Worm (Caenorhabditis elegans): ENCODE data around the gene K10C9.1.

The K10C9.1 gene

ce11 chrV:1074946-1075345 lies at the start of gene K10C9.1:
K10C9.1 (plus strand) TSS chrV:1075246.
- TF ChIP-seq flt-1 (GFP tag; IDR thresholded peaks at IDR 0.05) (no peak), ceh-13 (GFP tag; optimal IDR thresholded peaks at IDR 0.05) (no peak), sea-1 (GFP tag; conservative IDR thresholded peaks at IDR 0.05) (no peak), ceh-36 (tag; optimal IDR thresholded peaks at IDR 0.05) (no peak), tbx-11 (GFP tag; IDR thresholded peaks at IDR 0.05) (no peak), F13C5.2 (tag; optimal IDR thresholded peaks at IDR 0.05) (no peak), B0310.2 (tag; optimal IDR thresholded peaks at IDR 0.05) (no peak), scrt-1 (GFP tag; IDR thresholded peaks at IDR 0.05) (no peak), hnd-1 (tag; optimal IDR thresholded peaks at IDR 0.05) (no peak), ets-7 (tag; optimal IDR thresholded peaks at IDR 0.05) (no peak), aly-1 (tag; optimal IDR thresholded peaks at IDR 0.05) (no peak), tbx-37 (GFP tag; conservative IDR thresholded peaks at IDR 0.05) (no peak), ama-1 (optimal IDR thresholded peaks at IDR 0.05) (no peak), hmbx-1 (tag; optimal IDR thresholded peaks at IDR 0.05) (no peak), pes-1 (GFP tag; IDR thresholded peaks at IDR 0.05) (no peak), tra-4 (tag; optimal IDR thresholded peaks at IDR 0.05) (no peak), hmg-4 (GFP tag; optimal IDR thresholded peaks at IDR 0.05) (no peak)

ce11 chrV:1027044-1027443 lies 48.0 kb upstream of the K10C9.1 start, which contains the start of gene R09A1.3:
R09A1.3 (minus strand) TSS chrV:1027074.
- TF ChIP-seq hmg-4 (GFP tag; optimal IDR thresholded peaks at IDR 0.05) (no peak), flt-1 (GFP tag; IDR thresholded peaks at IDR 0.05) (no peak), B0310.2 (tag; optimal IDR thresholded peaks at IDR 0.05) (no peak), tra-4 (tag; optimal IDR thresholded peaks at IDR 0.05) (no peak), ceh-13 (GFP tag; optimal IDR thresholded peaks at IDR 0.05) (no peak), aly-1 (tag; optimal IDR thresholded peaks at IDR 0.05) (no peak), ceh-36 (tag; optimal IDR thresholded peaks at IDR 0.05) (no peak), pes-1 (GFP tag; IDR thresholded peaks at IDR 0.05) (no peak), hnd-1 (tag; optimal IDR thresholded peaks at IDR 0.05) (no peak), tbx-11 (GFP tag; IDR thresholded peaks at IDR 0.05) (no peak), hmbx-1 (tag; optimal IDR thresholded peaks at IDR 0.05) (no peak), ets-7 (tag; optimal IDR thresholded peaks at IDR 0.05) (no peak), ama-1 (optimal IDR thresholded peaks at IDR 0.05) (no peak), F13C5.2 (tag; optimal IDR thresholded peaks at IDR 0.05) (no peak), tbx-37 (GFP tag; conservative IDR thresholded peaks at IDR 0.05) (no peak), sea-1 (GFP tag; conservative IDR thresholded peaks at IDR 0.05) (no peak), scrt-1 (GFP tag; IDR thresholded peaks at IDR 0.05) (no peak)

ce11 chrV:1033304-1033703 lies 41.7 kb upstream of the K10C9.1 start, which contains the start of gene flp-34:
flp-34 (minus strand) TSS chrV:1033404.
- TF ChIP-seq ceh-36 (tag; optimal IDR thresholded peaks at IDR 0.05) (no peak), hmbx-1 (tag; optimal IDR thresholded peaks at IDR 0.05) (no peak), ets-7 (tag; optimal IDR thresholded peaks at IDR 0.05) (no peak), tbx-11 (GFP tag; IDR thresholded peaks at IDR 0.05) (no peak), hmg-4 (GFP tag; optimal IDR thresholded peaks at IDR 0.05) (no peak), F13C5.2 (tag; optimal IDR thresholded peaks at IDR 0.05) (no peak), tra-4 (tag; optimal IDR thresholded peaks at IDR 0.05) (no peak), sea-1 (GFP tag; conservative IDR thresholded peaks at IDR 0.05) (no peak), tbx-37 (GFP tag; conservative IDR thresholded peaks at IDR 0.05) (no peak), scrt-1 (GFP tag; IDR thresholded peaks at IDR 0.05) (no peak), pes-1 (GFP tag; IDR thresholded peaks at IDR 0.05) (no peak), hnd-1 (tag; optimal IDR thresholded peaks at IDR 0.05) (no peak), flt-1 (GFP tag; IDR thresholded peaks at IDR 0.05) (no peak), ama-1 (optimal IDR thresholded peaks at IDR 0.05) (no peak), ceh-13 (GFP tag; optimal IDR thresholded peaks at IDR 0.05) (no peak), aly-1 (tag; optimal IDR thresholded peaks at IDR 0.05) (no peak)

ce11 chrV:1038074-1038473 lies 37.0 kb upstream of the K10C9.1 start:
- TF ChIP-seq hmg-4 (GFP tag; optimal IDR thresholded peaks at IDR 0.05) (no peak), ceh-13 (GFP tag; optimal IDR thresholded peaks at IDR 0.05) (no peak), F13C5.2 (tag; optimal IDR thresholded peaks at IDR 0.05) (no peak), tbx-11 (GFP tag; IDR thresholded peaks at IDR 0.05) (no peak), ceh-36 (tag; optimal IDR thresholded peaks at IDR 0.05) (no peak), scrt-1 (GFP tag; IDR thresholded peaks at IDR 0.05) (no peak), ama-1 (optimal IDR thresholded peaks at IDR 0.05) (no peak), sea-1 (GFP tag; conservative IDR thresholded peaks at IDR 0.05) (no peak), B0310.2 (tag; optimal IDR thresholded peaks at IDR 0.05) (no peak), hnd-1 (tag; optimal IDR thresholded peaks at IDR 0.05) (no peak), ets-7 (tag; optimal IDR thresholded peaks at IDR 0.05) (no peak), aly-1 (tag; optimal IDR thresholded peaks at IDR 0.05) (no peak), flt-1 (GFP tag; IDR thresholded peaks at IDR 0.05) (no peak), tbx-37 (GFP tag; conservative IDR thresholded peaks at IDR 0.05) (no peak), pes-1 (GFP tag; IDR thresholded peaks at IDR 0.05) (no peak), tra-4 (tag; optimal IDR thresholded peaks at IDR 0.05) (no peak)

ce11 chrV:1047251-1047650 lies 27.8 kb upstream of the K10C9.1 start:
- no peak for TF ChIP-seq F13C5.2 (tag; optimal IDR thresholded peaks at IDR 0.05)
- TF ChIP-seq ets-7 (tag; optimal IDR thresholded peaks at IDR 0.05): no peak
- TF ChIP-seq ceh-13 (GFP tag; optimal IDR thresholded peaks at IDR 0.05): no peak
- no peak for TF ChIP-seq hmbx-1 (tag; optimal IDR thresholded peaks at IDR 0.05)
- TF ChIP-seq tbx-37 (GFP tag; conservative IDR thresholded peaks at IDR 0.05): no peak
- no peak for TF ChIP-seq flt-1 (GFP tag; IDR thresholded peaks at IDR 0.05)
- no peak for TF ChIP-seq hmg-4 (GFP tag; optimal IDR thresholded peaks at IDR 0.05)
- TF ChIP-seq tra-4 (tag; optimal IDR thresholded peaks at IDR 0.05): no peak
- TF ChIP-seq tbx-11 (GFP tag; IDR thresholded peaks at IDR 0.05): no peak
- TF ChIP-seq sea-1 (GFP tag; conservative IDR thresholded peaks at IDR 0.05): no peak
- no peak for TF ChIP-seq hnd-1 (tag; optimal IDR thresholded peaks at IDR 0.05)
- TF ChIP-seq B0310.2 (tag; optimal IDR thresholded peaks at IDR 0.05): no peak
- TF ChIP-seq aly-1 (tag; optimal IDR thresholded peaks at IDR 0.05): no peak
- TF ChIP-seq scrt-1 (GFP tag; IDR thresholded peaks at IDR 0.05): no peak
- no peak for TF ChIP-seq pes-1 (GFP tag; IDR thresholded peaks at IDR 0.05)

ce11 chrV:1048482-1048881 lies 26.6 kb upstream of the K10C9.1 start, which contains the start of gene nra-4:
nra-4 (minus strand) TSS chrV:1048582.
- TF ChIP-seq tra-4 (tag; optimal IDR thresholded peaks at IDR 0.05) (no peak), tbx-11 (GFP tag; IDR thresholded peaks at IDR 0.05) (no peak), hmbx-1 (tag; optimal IDR thresholded peaks at IDR 0.05) (no peak), flt-1 (GFP tag; IDR thresholded peaks at IDR 0.05) (no peak), aly-1 (tag; optimal IDR thresholded peaks at IDR 0.05) (no peak), ceh-13 (GFP tag; optimal IDR thresholded peaks at IDR 0.05) (no peak), ceh-36 (tag; optimal IDR thresholded peaks at IDR 0.05) (no peak), tbx-37 (GFP tag; conservative IDR thresholded peaks at IDR 0.05) (no peak), hnd-1 (tag; optimal IDR thresholded peaks at IDR 0.05) (no peak), hmg-4 (GFP tag; optimal IDR thresholded peaks at IDR 0.05) (no peak), scrt-1 (GFP tag; IDR thresholded peaks at IDR 0.05) (no peak), B0310.2 (tag; optimal IDR thresholded peaks at IDR 0.05) (no peak), sea-1 (GFP tag; conservative IDR thresholded peaks at IDR 0.05) (no peak)

Measured in whole organism, early embryonic.